Fruit fly (Drosophila melanogaster): ENCODE results near the gene CG18131.

CG18131 gene

dm6 chr2L:1500312-1500711, at the start of gene CG18131:
Gene CG18131, minus strand, starts transcription at chr2L:1500608.
- no peak for TF ChIP-seq CTCF (optimal IDR thresholded peaks at IDR 0.05)

dm6 chr2L:1547860-1548259, 47.5 kb upstream of the CG18131 start:
- TF ChIP-seq CG8478 (optimal IDR thresholded peaks at IDR 0.05) (no peak), CTCF (optimal IDR thresholded peaks at IDR 0.05) (no peak)

dm6 chr2L:1538132-1538531, 37.7 kb upstream of the CG18131 start:
- TF ChIP-seq CTCF (optimal IDR thresholded peaks at IDR 0.05) (no peak), CG8478 (optimal IDR thresholded peaks at IDR 0.05) (no peak)

- TF ChIP-seq CG8478 (optimal IDR thresholded peaks at IDR 0.05): no peak
These were observed 34.8 kb upstream of the CG18131 start for dm6 chr2L:1535231-1535630.

dm6 chr2L:1522397-1522796, 22.0 kb upstream of the CG18131 start, which contains the start of gene Or22b:
Gene Or22b, plus strand, starts transcription at chr2L:1522697.
- no peak for TF ChIP-seq CTCF (optimal IDR thresholded peaks at IDR 0.05)
- no peak for TF ChIP-seq CG8478 (optimal IDR thresholded peaks at IDR 0.05)

- TF ChIP-seq CG8478 (optimal IDR thresholded peaks at IDR 0.05): no peak
- TF ChIP-seq CTCF (optimal IDR thresholded peaks at IDR 0.05): no peak
These were observed 19.8 kb upstream of the CG18131 start, which contains the start of gene Or22a for dm6 chr2L:1520191-1520590. Gene Or22a, plus strand, starts transcription at chr2L:1520491.

- TF ChIP-seq CTCF (optimal IDR thresholded peaks at IDR 0.05): no peak
These were observed 17.6 kb upstream of the CG18131 start, which contains the start of gene halo for dm6 chr2L:1518022-1518421. Gene halo, minus strand, starts transcription at chr2L:1518148.

- TF ChIP-seq CG8478 (optimal IDR thresholded peaks at IDR 0.05) (no peak), CTCF (optimal IDR thresholded peaks at IDR 0.05) (no peak)
These were observed 17.0 kb upstream of the CG18131 start, which contains the start of gene CG18132 for dm6 chr2L:1517378-1517777. Gene CG18132, minus strand, starts transcription at chr2L:1517478.

dm6 chr2L:1509748-1510147, 9.3 kb upstream of the CG18131 start:
- no peak for TF ChIP-seq CG8478 (optimal IDR thresholded peaks at IDR 0.05)
- TF ChIP-seq CTCF (optimal IDR thresholded peaks at IDR 0.05): no peak

- TF ChIP-seq CTCF (optimal IDR thresholded peaks at IDR 0.05): peak in 1 of 2 experiments; percentile 27
- TF ChIP-seq CG8478 (optimal IDR thresholded peaks at IDR 0.05): no peak
These were observed 3.9 kb upstream of the CG18131 start for dm6 chr2L:1504288-1504687.

dm6 chr2L:1502459-1503101, 2.2 kb upstream of the CG18131 start, which contains the start of gene CG7420:
Gene CG7420, minus strand, starts transcription at chr2L:1502904.
- TF ChIP-seq CG8478 (optimal IDR thresholded peaks at IDR 0.05) (no peak), CTCF (optimal IDR thresholded peaks at IDR 0.05) (no peak)

dm6 chr2L:1498966-1499554, 1.3 kb downstream of the CG18131 start:
- TF ChIP-seq CG8478 (optimal IDR thresholded peaks at IDR 0.05): no peak
- TF ChIP-seq CTCF (optimal IDR thresholded peaks at IDR 0.05): no peak

dm6 chr2L:1496943-1497342, 3.5 kb downstream of the CG18131 start, which contains the start of gene CG31661:
Gene CG31661, plus strand, starts transcription at chr2L:1497243.
- TF ChIP-seq CTCF (optimal IDR thresholded peaks at IDR 0.05) (no peak), CG8478 (optimal IDR thresholded peaks at IDR 0.05) (no peak)

- TF ChIP-seq CG8478 (optimal IDR thresholded peaks at IDR 0.05) (no peak), CTCF (optimal IDR thresholded peaks at IDR 0.05) (no peak)
These were observed 5.2 kb downstream of the CG18131 start, which contains the start of gene CG31926 for dm6 chr2L:1495160-1495559. Gene CG31926, plus strand, starts transcription at chr2L:1495460.

- TF ChIP-seq CG8478 (optimal IDR thresholded peaks at IDR 0.05) (no peak), CTCF (optimal IDR thresholded peaks at IDR 0.05) (no peak)
These were observed 6.6 kb downstream of the CG18131 start, which contains the start of gene CG33128 for dm6 chr2L:1493770-1494169. Gene CG33128, plus strand, starts transcription at chr2L:1494070.

- TF ChIP-seq CTCF (optimal IDR thresholded peaks at IDR 0.05): peak; percentile 84 to 97
- TF ChIP-seq CG8478 (optimal IDR thresholded peaks at IDR 0.05): no peak
These were observed 8.5 kb downstream of the CG18131 start, which contains the start of gene CG31928 for dm6 chr2L:1491791-1492345. Gene CG31928, plus strand, starts transcription at chr2L:1492295.

Data from S2 (cell line).